Fruit fly (Drosophila melanogaster) whole organism, wandering third instar larva: ENCODE data around the gene jumu.
A peak's percentile ranks its signal among the peaks of the same experiment; 100 is the strongest.

ENCODE experiments used
- Abd-B ChIP-seq: fragments of >200 bp; optimal IDR thresholded peaks from 2 replicates; lab custom pipeline; 2017; ENCODE audit warnings: missing biosample characterization, missing genetic modification characterization
- CG32264 ChIP-seq: fragments of 200-800 bp; sonication (Bioruptor generic); optimal IDR thresholded peaks from 2 replicates; lab custom pipeline; 2016; ENCODE audit warnings: missing biosample characterization, missing genetic modification characterization
- CG9705 ChIP-seq: fragments of 200-800 bp; sonication (Bioruptor generic); optimal IDR thresholded peaks from 2 replicates; lab custom pipeline; 2018; ENCODE audit warnings: missing biosample characterization, mild to moderate bottlenecking, missing genetic modification characterization
- CrebA ChIP-seq: fragments of 200-800 bp; sonication (Bioruptor generic); optimal IDR thresholded peaks from 2 replicates; lab custom pipeline; 2016; ENCODE audit warnings: missing biosample characterization, mild to moderate bottlenecking, missing genetic modification characterization, borderline replicate concordance
- Dfd ChIP-seq: fragments of >200 bp; optimal IDR thresholded peaks from 2 replicates; lab custom pipeline; 2017; ENCODE audit warnings: missing biosample characterization, missing genetic modification characterization
- Dif ChIP-seq: fragments of 200-275, 200-300 bp; sonication (Bioruptor generic); optimal IDR thresholded peaks from 2 replicates; lab custom pipeline; 2018; ENCODE audit warnings: missing biosample characterization, missing genetic modification characterization; ENCODE audit not compliant: partially characterized antibody
- GATAd ChIP-seq: sonication (Bioruptor generic); optimal IDR thresholded peaks from 2 replicates; lab custom pipeline; 2016; ENCODE audit warnings: missing biosample characterization, missing genetic modification characterization
- HLH106 ChIP-seq: fragments of 200-800 bp; optimal IDR thresholded peaks from 3 replicates; lab custom pipeline; 2019; ENCODE audit warnings: missing biosample characterization, mild to moderate bottlenecking, missing genetic modification characterization, moderate library complexity
- Hnf4 ChIP-seq: fragments of 200-800 bp; sonication (Bioruptor generic); optimal IDR thresholded peaks from 2 replicates; lab custom pipeline; 2016; ENCODE audit warnings: missing biosample characterization, mild to moderate bottlenecking, missing genetic modification characterization
- Hr78 ChIP-seq: fragments of >200 bp; optimal IDR thresholded peaks from 2 replicates; lab custom pipeline; 2017; ENCODE audit warnings: missing biosample characterization, missing genetic modification characterization
- Hr83 ChIP-seq: fragments of 200-300 bp; sonication (Bioruptor generic); optimal IDR thresholded peaks from 2 replicates; lab custom pipeline; 2016; ENCODE audit warnings: missing biosample characterization, mild to moderate bottlenecking, missing genetic modification characterization, moderate library complexity; ENCODE audit not compliant: poor library complexity, severe bottlenecking
- Jra ChIP-seq: sonication (Bioruptor generic); optimal IDR thresholded peaks from 2 replicates; lab custom pipeline; 2016; ENCODE audit warnings: missing biosample characterization, missing genetic modification characterization
- Mio ChIP-seq: sonication (Bioruptor generic); optimal IDR thresholded peaks from 2 replicates; lab custom pipeline; 2016; ENCODE audit warnings: missing biosample characterization, missing genetic modification characterization
- Myc ChIP-seq: fragments of >200 bp; optimal IDR thresholded peaks from 2 replicates; lab custom pipeline; 2017
- N ChIP-seq: fragments of >200 bp; optimal IDR thresholded peaks from 2 replicates; lab custom pipeline; 2018; ENCODE audit warnings: missing biosample characterization, missing external identifiers, missing genetic modification characterization
- OdsH ChIP-seq: fragments of 200-800 bp; sonication (Bioruptor generic); optimal IDR thresholded peaks from 2 replicates; lab custom pipeline; 2016; ENCODE audit warnings: missing biosample characterization, mild to moderate bottlenecking, missing genetic modification characterization
- Rel ChIP-seq, 2 experiments: fragments of 200-800 bp; sonication (Bioruptor generic) in 1 of 2; optimal IDR thresholded peaks; 2 replicates in 1 of 2; 3 replicates in 1 of 2; lab custom pipeline; 2016 to 2019; ENCODE audit warnings: mild to moderate bottlenecking in 2 of 2, missing biosample characterization in 2 of 2, missing genetic modification characterization in 2 of 2, moderate library complexity in 1 of 2
- Sp1 ChIP-seq: fragments of 200-800 bp; sonication (Bioruptor generic); optimal IDR thresholded peaks from 3 replicates; lab custom pipeline; 2019; ENCODE audit warnings: missing biosample characterization, mild to moderate bottlenecking, missing genetic modification characterization, moderate library complexity
- Vsx2 ChIP-seq: fragments of 200-300, 225-300 bp; sonication (Bioruptor generic); optimal IDR thresholded peaks from 2 replicates; lab custom pipeline; 2018; ENCODE audit warnings: missing biosample characterization, missing genetic modification characterization; ENCODE audit not compliant: partially characterized antibody
- br ChIP-seq: fragments of 200-800 bp; sonication (Bioruptor generic); optimal IDR thresholded peaks from 2 replicates; lab custom pipeline; 2016; ENCODE audit warnings: missing biosample characterization, missing genetic modification characterization
- brk ChIP-seq: fragments of 200-800 bp; sonication (Bioruptor generic); optimal IDR thresholded peaks from 2 replicates; lab custom pipeline; 2016; ENCODE audit warnings: missing biosample characterization, mild to moderate bottlenecking, missing genetic modification characterization
- dl ChIP-seq, 2 experiments: fragments of 175-275, 200-275 bp in 1 of 2; fragments of 200-275 bp in 1 of 2; sonication (Bioruptor generic); optimal IDR thresholded peaks; lab custom pipeline; 2018; ENCODE audit warnings: mild to moderate bottlenecking in 2 of 2, missing biosample characterization in 2 of 2, missing genetic modification characterization in 2 of 2, moderate library complexity in 2 of 2; ENCODE audit not compliant: partially characterized antibody in 2 of 2, insufficient read depth in 1 of 2
- dmrt93B ChIP-seq: fragments of 200-800 bp; sonication (Bioruptor generic); optimal IDR thresholded peaks from 2 replicates; lab custom pipeline; 2018; ENCODE audit warnings: missing biosample characterization, mild to moderate bottlenecking, missing genetic modification characterization
- dsf ChIP-seq: sonication (Bioruptor generic); optimal IDR thresholded peaks from 2 replicates; lab custom pipeline; 2016; ENCODE audit warnings: missing biosample characterization, missing genetic modification characterization, borderline replicate concordance
- ey ChIP-seq: fragments of 200-800 bp; sonication (Bioruptor generic); optimal IDR thresholded peaks from 2 replicates; lab custom pipeline; 2016; ENCODE audit warnings: missing biosample characterization, missing genetic modification characterization
- foxo ChIP-seq, 2 experiments: fragments of 200-800 bp; sonication (Bioruptor generic); optimal IDR thresholded peaks; 2 replicates in 1 of 2; 3 replicates in 1 of 2; lab custom pipeline; 2016 to 2017; ENCODE audit warnings: missing biosample characterization in 2 of 2, missing genetic modification characterization in 2 of 2
- fru ChIP-seq: fragments of 200-800 bp; sonication (Bioruptor generic); optimal IDR thresholded peaks from 3 replicates; lab custom pipeline; 2016; ENCODE audit warnings: missing biosample characterization, mild to moderate bottlenecking, missing genetic modification characterization
- h ChIP-seq: fragments of 200-800 bp; sonication (Bioruptor generic); optimal IDR thresholded peaks from 3 replicates; lab custom pipeline; 2016; ENCODE audit warnings: missing biosample characterization, mild to moderate bottlenecking, missing genetic modification characterization
- jim ChIP-seq: fragments of 175-275, 200-325 bp; sonication (Bioruptor generic); optimal IDR thresholded peaks from 2 replicates; lab custom pipeline; 2016; ENCODE audit warnings: missing biosample characterization, mild to moderate bottlenecking, missing genetic modification characterization
- lola ChIP-seq: fragments of >200 bp; optimal IDR thresholded peaks from 2 replicates; lab custom pipeline; 2017; ENCODE audit warnings: missing biosample characterization, missing genetic modification characterization
- pan ChIP-seq: fragments of >200 bp; optimal IDR thresholded peaks from 2 replicates; lab custom pipeline; 2017
- psq ChIP-seq: fragments of 200-800 bp; sonication (Bioruptor generic); optimal IDR thresholded peaks from 3 replicates; lab custom pipeline; 2017; ENCODE audit warnings: missing biosample characterization, mild to moderate bottlenecking, missing genetic modification characterization, moderate library complexity
- rgr ChIP-seq: fragments of 200-800 bp; sonication (Bioruptor generic); optimal IDR thresholded peaks from 3 replicates; lab custom pipeline; 2016; ENCODE audit warnings: missing biosample characterization, mild to moderate bottlenecking, missing genetic modification characterization
- sage ChIP-seq: fragments of 200-800 bp; sonication (Bioruptor generic); optimal IDR thresholded peaks from 2 replicates; lab custom pipeline; 2016; ENCODE audit warnings: missing biosample characterization, mild to moderate bottlenecking, missing genetic modification characterization
- sv ChIP-seq: fragments of 200-800 bp; sonication (Bioruptor generic); optimal IDR thresholded peaks from 3 replicates; lab custom pipeline; 2016; ENCODE audit warnings: missing biosample characterization, missing genetic modification characterization
- tai ChIP-seq: sonication (Bioruptor generic); optimal IDR thresholded peaks from 2 replicates; lab custom pipeline; 2016; ENCODE audit warnings: missing biosample characterization, missing genetic modification characterization
- usp ChIP-seq: fragments of >200 bp; optimal IDR thresholded peaks from 2 replicates; lab custom pipeline; 2017; ENCODE audit warnings: missing biosample characterization, missing genetic modification characterization
- woc ChIP-seq: sonication (Bioruptor generic); optimal IDR thresholded peaks from 2 replicates; lab custom pipeline; 2016; ENCODE audit warnings: missing biosample characterization, mild to moderate bottlenecking, missing genetic modification characterization

Gene jumu

DNA sequence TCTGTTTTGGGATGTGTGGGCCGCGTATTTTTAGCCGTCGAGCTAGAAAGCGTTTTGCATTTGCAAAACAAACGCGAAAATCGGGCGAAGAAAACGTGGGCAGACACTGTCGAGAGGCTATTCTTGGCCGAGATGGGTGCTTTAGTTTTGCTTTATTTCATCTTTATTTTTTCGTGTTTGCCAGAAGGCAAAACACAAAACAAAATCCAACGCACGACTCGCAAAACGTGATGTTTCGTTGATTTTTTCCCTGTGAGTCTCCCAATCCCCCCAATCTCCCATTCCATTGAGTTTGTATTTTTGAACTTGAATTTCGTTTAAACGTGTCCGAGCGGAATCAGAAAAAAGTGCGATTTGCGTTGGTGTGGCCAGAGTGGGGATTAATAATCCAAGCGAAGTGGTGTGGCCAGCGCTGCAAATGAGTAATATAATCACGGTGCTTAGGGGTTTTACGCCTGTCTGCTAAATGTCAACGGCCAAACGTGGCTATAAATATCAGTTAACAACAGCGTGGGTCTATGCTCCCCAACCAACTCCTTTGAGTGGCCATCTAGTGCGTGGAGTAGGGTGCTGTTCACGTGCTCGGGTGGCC is 40.0 kb downstream of the jumu start:
- TF ChIP-seq foxo (GFP tag; optimal IDR thresholded peaks at IDR 0.05; lab: Kevin White, UChicago) = no peak
- no peak for TF ChIP-seq dsf (GFP tag; lab: Kevin White, UChicago)
- no peak for TF ChIP-seq jim (GFP tag; lab: Kevin White, UChicago)
- TF ChIP-seq usp (GFP tag; lab: Kevin White, UChicago) = no peak
- TF ChIP-seq woc (GFP tag; lab: Kevin White, UChicago) = no peak
- TF ChIP-seq HLH106 (tag; lab: Kevin White, UChicago) = no peak
- TF ChIP-seq Abd-B = no peak
- no peak for TF ChIP-seq Sp1 (GFP tag; lab: Kevin White, UChicago)

DNA sequence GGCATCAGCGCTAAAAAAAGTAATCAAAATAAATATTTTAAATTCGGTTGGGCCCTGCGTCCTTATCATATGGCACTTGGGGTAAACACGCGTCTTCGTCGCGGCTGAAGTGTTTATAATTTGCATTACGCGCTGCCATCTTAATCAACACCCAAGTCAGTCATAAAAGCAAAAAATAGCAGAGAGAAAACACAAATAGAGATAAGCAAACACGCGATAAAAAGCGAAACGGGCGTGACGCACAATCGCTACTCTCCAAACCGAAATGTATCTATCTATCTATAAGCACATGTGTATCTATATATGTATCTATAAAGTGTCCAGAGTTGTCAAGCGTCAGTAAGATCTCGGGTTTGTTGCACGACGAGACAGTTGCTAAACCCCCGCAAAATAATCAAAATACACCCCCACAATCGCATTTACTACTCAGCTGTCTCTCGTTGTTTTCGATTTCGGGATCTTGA is 41.0 kb downstream of the jumu start:
- TF ChIP-seq h (GFP tag; lab: Kevin White, UChicago) (peak; percentile 87), CG9705 (GFP tag; lab: Kevin White, UChicago) (peak; percentile 32), sv (no peak), Rel (GFP tag; optimal IDR thresholded peaks at IDR 0.05; lab: Kevin White, UChicago) (peak; percentile 42), Rel (tag; optimal IDR thresholded peaks at IDR 0.05; lab: Kevin White, UChicago) (peak; percentile 78), Abd-B (no peak), dmrt93B (GFP tag; lab: Kevin White, UChicago) (no peak), CG32264 (GFP tag; lab: Kevin White, UChicago) (peak; percentile 55), GATAd (GFP tag; lab: Kevin White, UChicago) (no peak), ey (GFP tag; lab: Kevin White, UChicago) (peak; percentile 7), Dif (GFP tag; lab: Kevin White, UChicago) (no peak), dsf (GFP tag; lab: Kevin White, UChicago) (no peak), Myc (lab: Kevin White, UChicago) (no peak), Dfd (GFP tag; lab: Kevin White, UChicago) (no peak), Vsx2 (GFP tag; lab: Kevin White, UChicago) (no peak), CrebA (GFP tag; lab: Kevin White, UChicago) (peak; percentile 45), brk (GFP tag; lab: Kevin White, UChicago) (peak; percentile 67), lola (no peak), Hr83 (GFP tag; lab: Kevin White, UChicago) (peak; percentile 88), dl (GFP tag; optimal IDR thresholded peaks at IDR 0.05; lab: Kevin White, UChicago; ENCODE audit: insufficient read depth in 1 of 2, partially characterized antibody in 2 of 2) (no peak), sage (GFP tag; lab: Kevin White, UChicago) (peak; percentile 71), Hnf4 (GFP tag; lab: Kevin White, UChicago) (peak; percentile 64), Hr78 (GFP tag; lab: Kevin White, UChicago) (no peak), HLH106 (tag; lab: Kevin White, UChicago) (peak; percentile 23), Mio (no peak), N (GFP tag; lab: Kevin White, UChicago) (no peak), woc (GFP tag; lab: Kevin White, UChicago) (no peak), tai (GFP tag; lab: Kevin White, UChicago) (peak; percentile 49), Sp1 (GFP tag; lab: Kevin White, UChicago) (peak; percentile 28), pan (lab: Kevin White, UChicago) (no peak), Jra (GFP tag; lab: Kevin White, UChicago) (peak; percentile 53), rgr (GFP tag; lab: Kevin White, UChicago) (peak; percentile 56), br (GFP tag; lab: Kevin White, UChicago) (peak; percentile 73), OdsH (peak; percentile 58), fru (GFP tag; lab: Kevin White, UChicago) (peak; percentile 39), psq (peak; percentile 36), usp (GFP tag; lab: Kevin White, UChicago) (no peak), jim (GFP tag; lab: Kevin White, UChicago) (no peak), foxo (GFP tag; optimal IDR thresholded peaks at IDR 0.05; lab: Kevin White, UChicago) (peak in 1 of 2 experiments; percentile 34)
